Fruit fly (Drosophila melanogaster): Measurements from ENCODE around the gene Papst2.

The Papst2 gene

DNA sequence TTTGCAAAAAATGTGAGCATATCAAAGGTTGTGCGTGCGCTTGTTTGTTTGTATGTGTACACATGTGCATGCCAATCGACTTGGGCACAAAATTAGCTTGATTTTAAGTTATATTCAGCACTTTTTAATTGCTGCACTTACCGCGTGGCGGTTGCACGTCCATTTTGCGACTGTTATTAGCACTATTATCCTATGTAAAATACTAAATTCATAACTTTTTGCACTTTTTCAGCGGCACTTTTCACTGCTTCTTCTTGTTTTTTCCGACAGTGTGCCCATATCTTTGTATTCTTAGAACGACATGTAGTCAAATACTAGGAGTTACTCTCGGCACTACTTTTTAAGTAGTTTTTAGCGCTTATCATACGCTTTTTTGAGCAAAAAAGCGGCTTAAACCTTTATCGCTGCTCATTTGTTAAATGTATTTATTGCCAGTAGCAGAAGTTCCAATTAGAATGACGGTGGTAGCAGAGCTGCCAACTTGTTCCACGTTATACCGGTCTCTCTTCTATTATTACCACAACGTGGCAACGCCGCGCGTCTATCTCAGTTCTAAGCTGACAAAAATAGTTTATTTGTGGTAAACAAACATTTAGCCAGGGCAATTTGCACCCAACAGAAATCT lies at the start of gene Papst2, which contains the start of gene scaf6 (continued):
- TF ChIP-seq CG8290 (GFP tag; optimal IDR thresholded peaks at IDR 0.05) (no peak), CG8290 (tag; optimal IDR thresholded peaks at IDR 0.05) (no peak), CG3726 (GFP tag; IDR thresholded peaks at IDR 0.05) (no peak), inv (GFP tag; IDR thresholded peaks at IDR 0.05; ENCODE audit: partially characterized antibody) (no peak), Dp (GFP tag; optimal IDR thresholded peaks at IDR 0.05) (peak; percentile 36), CG15601 (tag; optimal IDR thresholded peaks at IDR 0.05) (no peak), CG13296 (GFP tag; optimal IDR thresholded peaks at IDR 0.05) (no peak), CG34422 (GFP tag; IDR thresholded peaks at IDR 0.05) (peak; percentile 54; the same call in 1 of the 3 replicates), CG9727 (GFP tag; optimal IDR thresholded peaks at IDR 0.05) (no peak), CG16813 (GFP tag; IDR thresholded peaks at IDR 0.05; ENCODE audit: partially characterized antibody) (peak; percentile 26; the same call in 1 of the 3 replicates), lola (GFP tag; optimal IDR thresholded peaks at IDR 0.05) (peak in 1 of 3 experiments; percentile 8), CG6689 (GFP tag; IDR thresholded peaks at IDR 0.05) (no peak), Hr39 (optimal IDR thresholded peaks at IDR 0.05) (no peak), stwl (tag; optimal IDR thresholded peaks at IDR 0.05) (peak; percentile 83), jumu (GFP tag; optimal IDR thresholded peaks at IDR 0.05) (peak; percentile 13), chif (GFP tag; optimal IDR thresholded peaks at IDR 0.05) (peak in 1 of 2 experiments; percentile 5), CG12104 (GFP tag; optimal IDR thresholded peaks at IDR 0.05) (peak; percentile 10), BEAF-32 (GFP tag; optimal IDR thresholded peaks at IDR 0.05) (peak; percentile 53), CG13287 (GFP tag; IDR thresholded peaks at IDR 0.05; ENCODE audit: partially characterized antibody) (peak; percentile 55; the same call in 1 of the 2 replicates), pum (GFP tag; optimal IDR thresholded peaks at IDR 0.05) (peak; percentile 1), aop (GFP tag; IDR thresholded peaks at IDR 0.05) (no peak), prd (optimal IDR thresholded peaks at IDR 0.05) (no peak), prd (GFP tag; IDR thresholded peaks at IDR 0.05) (no peak; the same call in 2 of the 3 replicates), Bdp1 (GFP tag; optimal IDR thresholded peaks at IDR 0.05) (no peak), nmo (GFP tag; optimal IDR thresholded peaks at IDR 0.05) (peak; percentile 65), pzg (GFP tag; optimal IDR thresholded peaks at IDR 0.05) (peak; percentile 80), Rfx (GFP tag; IDR thresholded peaks at IDR 0.05) (no peak), row (GFP tag; IDR thresholded peaks at IDR 0.05) (peak; percentile 41), gfzf (GFP tag; optimal IDR thresholded peaks at IDR 0.05) (peak; percentile 88), CG11247 (GFP tag; IDR thresholded peaks at IDR 0.05) (no peak), CG11085 (GFP tag; IDR thresholded peaks at IDR 0.05) (no peak), Trl (optimal IDR thresholded peaks at IDR 0.05) (peak in 1 of 2 experiments; percentile 38), Trl (GFP tag; optimal IDR thresholded peaks at IDR 0.05) (no peak), CoRest (tag; optimal IDR thresholded peaks at IDR 0.05) (peak; percentile 22), Dref (GFP tag; IDR thresholded peaks at IDR 0.05) (peak; percentile 39)

DNA sequence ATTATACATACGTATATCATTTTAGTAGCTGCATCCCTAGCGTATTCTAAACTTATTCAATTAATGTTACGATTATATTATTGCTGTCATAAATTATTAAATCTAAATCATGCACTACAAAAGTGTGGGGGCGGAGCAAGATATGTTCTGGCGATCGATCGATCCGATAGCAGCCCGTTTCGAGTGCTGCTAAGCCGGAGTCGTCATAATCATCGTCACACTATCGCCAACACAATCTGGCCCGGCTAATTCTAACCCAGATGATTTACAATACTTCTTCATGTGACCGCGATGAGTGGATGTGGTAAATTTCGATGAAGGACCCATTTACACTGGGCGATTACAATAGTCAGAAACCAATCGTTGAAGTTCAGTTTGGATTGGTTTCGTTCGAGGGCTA lies 47.8 kb upstream of the Papst2 start:
- TF ChIP-seq sens-2 (GFP tag; IDR thresholded peaks at IDR 0.05) (peak; percentile 14; the same call in 1 of the 2 replicates), fu2 (GFP tag; optimal IDR thresholded peaks at IDR 0.05) (no peak), CG8359 (GFP tag; optimal IDR thresholded peaks at IDR 0.05; ENCODE audit: borderline replicate concordance) (no peak), CG6683 (GFP tag; optimal IDR thresholded peaks at IDR 0.05) (no peak), otp (GFP tag; IDR thresholded peaks at IDR 0.05) (no peak), Vsx1 (GFP tag; optimal IDR thresholded peaks at IDR 0.05) (peak; percentile 95), Sox100B (GFP tag; optimal IDR thresholded peaks at IDR 0.05) (no peak), CG7839 (tag; optimal IDR thresholded peaks at IDR 0.05) (no peak), cwo (GFP tag; optimal IDR thresholded peaks at IDR 0.05) (peak; percentile 15), slou (GFP tag; optimal IDR thresholded peaks at IDR 0.05) (no peak), sug (tag; optimal IDR thresholded peaks at IDR 0.05) (peak; percentile 72), CG8478 (optimal IDR thresholded peaks at IDR 0.05) (no peak), CG9609 (GFP tag; optimal IDR thresholded peaks at IDR 0.05) (no peak), exex (tag; optimal IDR thresholded peaks at IDR 0.05) (peak; percentile 94), CG34376 (GFP tag; optimal IDR thresholded peaks at IDR 0.05) (peak; percentile 57), CG16815 (GFP tag; optimal IDR thresholded peaks at IDR 0.05) (no peak), grn (GFP tag; optimal IDR thresholded peaks at IDR 0.05) (peak; percentile 91), CG32767 (GFP tag; IDR thresholded peaks at IDR 0.05) (no peak)

All from whole organism, embryonic.